Fruit fly (Drosophila melanogaster) whole organism, embryonic: ENCODE data around the gene Tctp.

Experiments used
- Adf1 ChIP-seq: fragments of 200-800 bp; sonication (Bioruptor generic); IDR thresholded peaks from 2 replicates; pipeline ENCODE4 v1.3.6; 2022; ENCODE audit warnings: missing biosample characterization, missing genetic modification characterization
- Atf6 ChIP-seq: fragments of 200-800 bp; sonication (Bioruptor generic); IDR thresholded peaks from 2 replicates; pipeline ENCODE4 v1.3.6; 2022; ENCODE audit warnings: missing biosample characterization, missing genetic modification characterization
- BEAF-32 ChIP-seq: fragments of 200-800 bp; sonication (Bioruptor generic); optimal IDR thresholded peaks from 3 replicates; lab custom pipeline; 2017; ENCODE audit warnings: missing biosample characterization, missing genetic modification characterization, mild to moderate bottlenecking, moderate library complexity, missing genetic modification reagents
- BtbVII ChIP-seq: fragments of 200-800 bp; sonication (Bioruptor generic); optimal IDR thresholded peaks from 3 replicates; lab custom pipeline; 2017; ENCODE audit warnings: missing biosample characterization, mild to moderate bottlenecking, missing genetic modification characterization
- C15 ChIP-seq: fragments of 200-800 bp; sonication (Bioruptor generic); IDR thresholded peaks from 3 replicates; pipeline ENCODE4 v1.3.6; 2022; ENCODE audit warnings: missing biosample characterization, missing genetic modification characterization
- CG12744 ChIP-seq: fragments of 200-800 bp; sonication (Bioruptor generic); optimal IDR thresholded peaks from 2 replicates; lab custom pipeline; 2016; ENCODE audit warnings: missing biosample characterization, missing genetic modification characterization
- CG14014 ChIP-seq: fragments of 200-800 bp; sonication (Bioruptor generic); IDR thresholded peaks from 2 replicates; pipeline ENCODE4 v1.3.6; 2022; ENCODE audit warnings: missing biosample characterization, missing genetic modification characterization
- CG1602 ChIP-seq: fragments of 200-800 bp; sonication (Bioruptor generic); optimal IDR thresholded peaks from 3 replicates; lab custom pipeline; 2016; ENCODE audit warnings: missing biosample characterization, missing genetic modification characterization
- CG1603 ChIP-seq: fragments of 200-800 bp; sonication (Bioruptor generic); optimal IDR thresholded peaks from 2 replicates; lab custom pipeline; 2019; ENCODE audit warnings: missing biosample characterization, mild to moderate bottlenecking, missing genetic modification characterization, moderate library complexity
- CG17359 ChIP-seq: fragments of 200-800 bp; sonication (Bioruptor generic); optimal IDR thresholded peaks from 3 replicates; lab custom pipeline; 2018; ENCODE audit warnings: missing biosample characterization, mild to moderate bottlenecking, missing genetic modification characterization, moderate library complexity
- CG18011 ChIP-seq: fragments of 200-800 bp; sonication (Bioruptor generic); optimal IDR thresholded peaks from 2 replicates; lab custom pipeline; 2017; ENCODE audit warnings: missing biosample characterization, missing genetic modification characterization, mild to moderate bottlenecking, moderate library complexity, missing genotype
- CG2889 ChIP-seq: fragments of 200-800 bp; sonication (Bioruptor generic); IDR thresholded peaks from 3 replicates; pipeline ENCODE4 v1.3.6; 2022; ENCODE audit warnings: missing biosample characterization, missing genetic modification characterization
- CG31224 ChIP-seq: fragments of 200-800 bp; sonication (Bioruptor generic); IDR thresholded peaks from 2 replicates; pipeline ENCODE4 v1.3.6; 2022; ENCODE audit warnings: missing biosample characterization, missing genetic modification characterization
- CG3847 ChIP-seq: fragments of 200-800 bp; sonication (Bioruptor generic); IDR thresholded peaks from 2 replicates; pipeline ENCODE4 v1.3.6; 2022; ENCODE audit warnings: missing biosample characterization, missing genetic modification characterization
- CG3995 ChIP-seq: fragments of 200-800 bp; sonication (Bioruptor generic); optimal IDR thresholded peaks from 3 replicates; lab custom pipeline; 2016; ENCODE audit warnings: missing biosample characterization, missing genetic modification characterization
- CG4820 ChIP-seq: fragments of 200-800 bp; sonication (Bioruptor generic); optimal IDR thresholded peaks from 3 replicates; lab custom pipeline; 2016; ENCODE audit warnings: missing biosample characterization, missing genetic modification characterization
- CG6854 ChIP-seq: fragments of 200-800 bp; sonication (Bioruptor generic); optimal IDR thresholded peaks from 3 replicates; lab custom pipeline; 2017; ENCODE audit warnings: missing biosample characterization, mild to moderate bottlenecking, missing genetic modification characterization
- CG7372 ChIP-seq: fragments of 200-800 bp; sonication (Bioruptor generic); IDR thresholded peaks from 2 replicates; pipeline ENCODE4 v1.3.6; 2022; ENCODE audit warnings: missing biosample characterization, missing genetic modification characterization
- CG7987 ChIP-seq: fragments of 200-800 bp; sonication (Bioruptor generic); optimal IDR thresholded peaks from 2 replicates; lab custom pipeline; 2018; ENCODE audit warnings: missing biosample characterization, mild to moderate bottlenecking, missing genetic modification characterization, moderate library complexity
- CG8944 ChIP-seq: fragments of 200-800 bp; sonication (Bioruptor generic); optimal IDR thresholded peaks from 3 replicates; lab custom pipeline; 2016; ENCODE audit warnings: missing biosample characterization, missing genetic modification characterization
- CHES-1-like ChIP-seq: fragments of 200-800 bp; sonication (Bioruptor generic); optimal IDR thresholded peaks from 2 replicates; lab custom pipeline; 2016; ENCODE audit warnings: missing biosample characterization, missing genetic modification characterization
- Dref ChIP-seq: fragments of 200-800 bp; sonication (Bioruptor generic); IDR thresholded peaks from 2 replicates; pipeline ENCODE4 v1.3.6; 2022; ENCODE audit warnings: missing biosample characterization, missing genetic modification characterization
- ERR ChIP-seq: fragments of 200-800 bp; sonication (Bioruptor generic); optimal IDR thresholded peaks from 2 replicates; lab custom pipeline; 2016; ENCODE audit warnings: missing biosample characterization, missing genetic modification characterization
- Eip74EF ChIP-seq, 2 experiments: fragments of 200-800 bp in 1 of 2; fragments of >200 bp in 1 of 2; sonication (Bioruptor generic) in 1 of 2; optimal IDR thresholded peaks; 2 replicates each; lab custom pipeline; 2017 to 2019; ENCODE audit warnings: missing biosample characterization in 2 of 2, missing genetic modification characterization in 2 of 2, mild to moderate bottlenecking in 1 of 2, moderate library complexity in 1 of 2
- Fer1 ChIP-seq: fragments of 200-800 bp; sonication (Bioruptor generic); optimal IDR thresholded peaks from 2 replicates; lab custom pipeline; 2017; ENCODE audit warnings: missing biosample characterization, mild to moderate bottlenecking, missing genetic modification characterization
- HLH3B ChIP-seq: fragments of 200-800 bp; sonication (Bioruptor generic); IDR thresholded peaks from 2 replicates; pipeline ENCODE4 v1.3.6; 2022; ENCODE audit warnings: missing biosample characterization, missing genetic modification characterization
- HmgD ChIP-seq: fragments of 200-800 bp; sonication (Bioruptor generic); optimal IDR thresholded peaks from 3 replicates; lab custom pipeline; 2016; ENCODE audit warnings: missing biosample characterization, missing genetic modification characterization
- Rfx ChIP-seq: fragments of 200-800 bp; sonication (Bioruptor generic); IDR thresholded peaks from 2 replicates; pipeline ENCODE4 v1.3.6; 2022; ENCODE audit warnings: missing biosample characterization, missing genetic modification characterization
- Sry-δ ChIP-seq: fragments of 200-800 bp; sonication (Bioruptor generic); optimal IDR thresholded peaks from 2 replicates; lab custom pipeline; 2016; ENCODE audit warnings: missing biosample characterization, missing genetic modification characterization
- Xbp1 ChIP-seq: fragments of 200-800 bp; sonication (Bioruptor generic); optimal IDR thresholded peaks from 3 replicates; lab custom pipeline; 2016; ENCODE audit warnings: missing biosample characterization, mild to moderate bottlenecking, missing genetic modification characterization
- amos ChIP-seq: fragments of 200-800 bp; sonication (Bioruptor generic); IDR thresholded peaks from 2 replicates; pipeline ENCODE4 v1.3.6; 2022; ENCODE audit warnings: missing biosample characterization, missing genetic modification characterization; ENCODE audit not compliant: partially characterized antibody
- aop ChIP-seq: fragments of 200-800 bp; sonication (Bioruptor generic); IDR thresholded peaks from 2 replicates; pipeline ENCODE4 v1.3.6; 2022; ENCODE audit warnings: missing biosample characterization, missing genetic modification characterization
- cad ChIP-seq: fragments of >200 bp; optimal IDR thresholded peaks from 2 replicates; lab custom pipeline; 2017; ENCODE audit warnings: missing biosample characterization, missing genetic modification characterization
- cas ChIP-seq: fragments of 200-800 bp; sonication (Bioruptor generic); IDR thresholded peaks from 2 replicates; pipeline ENCODE4 v1.3.6; 2022; ENCODE audit warnings: missing biosample characterization, missing genetic modification characterization
- chm ChIP-seq: fragments of 200-800 bp; sonication (Bioruptor generic); IDR thresholded peaks from 2 replicates; pipeline ENCODE4 v1.3.6; 2022; ENCODE audit warnings: missing biosample characterization, missing genetic modification characterization
- corto ChIP-seq: fragments of 200-800 bp; sonication (Bioruptor generic); optimal IDR thresholded peaks from 2 replicates; lab custom pipeline; 2016; ENCODE audit warnings: missing biosample characterization, mild to moderate bottlenecking, missing genetic modification characterization, moderate library complexity
- cwo ChIP-seq: fragments of 200-800 bp; sonication (Bioruptor generic); optimal IDR thresholded peaks from 3 replicates; lab custom pipeline; 2017; ENCODE audit warnings: missing biosample characterization, missing genetic modification characterization, mild to moderate bottlenecking, moderate library complexity, missing genetic modification reagents
- dmrt99B ChIP-seq: fragments of 200-800 bp; sonication (Bioruptor generic); optimal IDR thresholded peaks from 2 replicates; lab custom pipeline; 2018; ENCODE audit warnings: missing biosample characterization, mild to moderate bottlenecking, missing genetic modification characterization, moderate library complexity
- emc ChIP-seq: fragments of 200-800 bp; sonication (Bioruptor generic); optimal IDR thresholded peaks from 2 replicates; lab custom pipeline; 2016; ENCODE audit warnings: missing biosample characterization, missing genetic modification characterization
- ind ChIP-seq: fragments of 200-800 bp; sonication (Bioruptor generic); optimal IDR thresholded peaks from 3 replicates; lab custom pipeline; 2016; ENCODE audit warnings: missing biosample characterization, missing genetic modification characterization
- inv ChIP-seq: fragments of 200-800 bp; sonication (Bioruptor generic); IDR thresholded peaks from 2 replicates; pipeline ENCODE4 v1.3.6; 2022; ENCODE audit warnings: missing biosample characterization, missing genetic modification characterization; ENCODE audit not compliant: partially characterized antibody
- kay ChIP-seq: fragments of 200-800 bp; sonication (Bioruptor generic); optimal IDR thresholded peaks from 2 replicates; lab custom pipeline; 2016; ENCODE audit warnings: missing biosample characterization, missing genetic modification characterization
- lola ChIP-seq, 3 experiments: fragments of >200 bp in 2 of 3; fragments of 200-800 bp in 1 of 3; sonication (Bioruptor generic) in 1 of 3; optimal IDR thresholded peaks; 2 replicates each; lab custom pipeline; 2017 to 2019; ENCODE audit warnings: missing biosample characterization in 3 of 3, missing genetic modification characterization in 3 of 3, mild to moderate bottlenecking in 1 of 3, moderate library complexity in 1 of 3
- pnt ChIP-seq: fragments of 200-800 bp; sonication (Bioruptor generic); optimal IDR thresholded peaks from 3 replicates; lab custom pipeline; 2016; ENCODE audit warnings: missing biosample characterization, missing genetic modification characterization
- prd ChIP-seq, 3 experiments: fragments of >200 bp in 2 of 3; fragments of 200-800 bp in 1 of 3; sonication (Bioruptor generic) in 1 of 3; optimal IDR thresholded peaks in 2 of 3; IDR thresholded peaks in 1 of 3; 2 replicates in 2 of 3; 3 replicates in 1 of 3; pipeline versions ENCODE4 v1.3.6 to Lab custom; 2017 to 2022; ENCODE audit warnings: missing biosample characterization in 1 of 3, missing genetic modification characterization in 1 of 3
- pum ChIP-seq: fragments of 200-800 bp; sonication (Bioruptor generic); optimal IDR thresholded peaks from 2 replicates; lab custom pipeline; 2016; ENCODE audit warnings: missing biosample characterization, missing genetic modification characterization
- sisA ChIP-seq: fragments of 200-800 bp; sonication (Bioruptor generic); IDR thresholded peaks from 2 replicates; pipeline ENCODE4 v1.3.6; 2022; ENCODE audit warnings: missing biosample characterization, missing genetic modification characterization
- trem ChIP-seq: fragments of 200-800 bp; optimal IDR thresholded peaks from 3 replicates; lab custom pipeline; 2019; ENCODE audit warnings: missing biosample characterization, mild to moderate bottlenecking, missing genetic modification characterization, moderate library complexity
- vfl ChIP-seq: fragments of 200-800 bp; sonication (Bioruptor generic); optimal IDR thresholded peaks from 2 replicates; lab custom pipeline; 2016; ENCODE audit warnings: missing biosample characterization, missing genetic modification characterization
- vnd ChIP-seq: fragments of 200-800 bp; sonication (Bioruptor generic); IDR thresholded peaks from 3 replicates; pipeline ENCODE4 v1.3.6; 2022; ENCODE audit warnings: missing biosample characterization, missing genetic modification characterization; ENCODE audit not compliant: partially characterized antibody

Tctp gene

DNA sequence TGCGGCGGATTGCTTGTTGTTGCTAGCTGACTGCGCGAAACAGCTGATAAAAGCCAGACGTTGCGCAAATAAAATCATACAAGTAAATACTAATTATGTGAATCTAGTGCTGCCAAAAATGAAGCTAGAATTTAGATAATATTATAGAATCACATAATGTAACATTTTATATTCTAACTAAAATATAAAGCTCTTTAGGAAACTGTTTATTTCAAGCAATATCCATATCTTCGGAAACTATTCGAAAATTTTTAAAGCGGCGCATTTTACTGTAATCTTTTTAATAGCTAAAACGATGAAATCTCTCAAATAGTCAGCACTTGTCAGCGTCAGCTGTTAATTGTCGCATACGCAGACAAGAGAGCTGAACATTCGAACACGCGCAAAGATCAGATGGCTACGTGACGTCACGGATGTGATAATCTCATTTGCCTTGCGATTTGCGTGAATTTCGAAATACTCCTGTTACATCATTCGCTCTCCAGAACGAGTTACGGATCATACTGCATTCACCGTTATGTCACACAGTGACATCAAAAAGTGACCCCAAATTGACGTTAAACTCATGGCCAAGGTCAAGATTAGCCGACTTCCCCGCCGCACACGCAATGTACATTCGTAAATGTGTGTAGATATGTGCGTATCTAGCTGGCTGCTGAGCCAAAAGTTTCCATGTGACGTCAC is 33.2 kb downstream of the Tctp start:
- TF ChIP-seq CG14014 (GFP tag; lab: Robert Waterston, UW) (no peak), corto (GFP tag; lab: Kevin White, UChicago) (no peak), BEAF-32 (no peak), CG3995 (GFP tag; lab: Kevin White, UChicago) (no peak), cwo (GFP tag; lab: Kevin White, UChicago) (peak; percentile 55), pnt (no peak), prd (optimal IDR thresholded peaks at IDR 0.05; lab: Kevin White, UChicago) (no peak), prd (GFP tag; IDR thresholded peaks at IDR 0.05; lab: Robert Waterston, UW) (peak; percentile 48; the same call in 1 of the 3 replicates), HLH3B (GFP tag; lab: Robert Waterston, UW) (0 out of 2 replicates have a peak, but pooled peaks have one; percentile 24), CG17359 (tag; lab: Kevin White, UChicago) (peak; percentile 57), cas (GFP tag; lab: Robert Waterston, UW) (no peak), BtbVII (GFP tag; lab: Kevin White, UChicago) (peak; percentile 84), CG7987 (GFP tag; lab: Kevin White, UChicago) (peak; percentile 23), CG12744 (no peak), trem (tag; lab: Kevin White, UChicago) (peak; percentile 50), cad (GFP tag; lab: Kevin White, UChicago) (no peak), Sry-δ (GFP tag; lab: Kevin White, UChicago) (no peak), ERR (GFP tag; lab: Kevin White, UChicago) (no peak), C15 (no peak), CG8944 (GFP tag; lab: Kevin White, UChicago) (no peak), Xbp1 (GFP tag; lab: Kevin White, UChicago) (no peak), emc (GFP tag; lab: Kevin White, UChicago) (no peak), ind (GFP tag; lab: Kevin White, UChicago) (peak; percentile 25), CG7372 (no peak), CG6854 (GFP tag; lab: Kevin White, UChicago) (peak; percentile 60), Dref (no peak), CHES-1-like (no peak), CG18011 (GFP tag; lab: Kevin White, UChicago) (no peak), Rfx (GFP tag; lab: Robert Waterston, UW) (peak; percentile 66), HmgD (no peak), CG3847 (GFP tag; lab: Robert Waterston, UW) (no peak), Adf1 (no peak), pum (GFP tag; lab: Kevin White, UChicago) (no peak), kay (peak; percentile 18), CG1603 (tag; lab: Kevin White, UChicago) (no peak), CG31224 (GFP tag; lab: Robert Waterston, UW) (no peak), lola (GFP tag; optimal IDR thresholded peaks at IDR 0.05; lab: Kevin White, UChicago) (no peak), CG2889 (no peak), dmrt99B (no peak), amos (no peak), CG1602 (GFP tag; lab: Kevin White, UChicago) (no peak), vfl (no peak), inv (GFP tag; lab: Robert Waterston, UW) (no peak), sisA (no peak), Atf6 (GFP tag; lab: Robert Waterston, UW) (no peak), Fer1 (GFP tag; lab: Kevin White, UChicago) (peak; percentile 77), vnd (GFP tag; lab: Robert Waterston, UW) (no peak), chm (GFP tag; lab: Robert Waterston, UW) (no peak), aop (no peak), CG4820 (peak; percentile 20), Eip74EF (GFP tag; optimal IDR thresholded peaks at IDR 0.05; lab: Kevin White, UChicago) (no peak)
